Fruit fly (Drosophila melanogaster) whole organism, embryonic: ENCODE measurements around the gene RapGAP1.
A peak's percentile ranks its signal among the peaks of the same experiment; 100 is the strongest.

Experiments used
- CG1024 ChIP-seq: fragments of 200-800 bp; sonication (Bioruptor generic); IDR thresholded peaks from 2 replicates; pipeline ENCODE4 v1.3.6; 2022; ENCODE audit warnings: missing biosample characterization, missing genetic modification characterization
- CG10321 ChIP-seq: fragments of 200-800 bp; sonication (Bioruptor generic); IDR thresholded peaks from 2 replicates; pipeline ENCODE4 v1.3.6; 2022; ENCODE audit warnings: missing biosample characterization, missing genetic modification characterization
- CG10366 ChIP-seq: fragments of 200-800 bp; sonication (Bioruptor generic); IDR thresholded peaks from 2 replicates; pipeline ENCODE4 v1.3.6; 2022; ENCODE audit warnings: missing biosample characterization, missing genetic modification characterization
- CG11504 ChIP-seq: fragments of 200-800 bp; sonication (Bioruptor generic); optimal IDR thresholded peaks from 3 replicates; lab custom pipeline; 2019; ENCODE audit warnings: missing biosample characterization, mild to moderate bottlenecking, missing genetic modification characterization, moderate library complexity
- CG12391 ChIP-seq: fragments of 200-800 bp; sonication (Bioruptor generic); optimal IDR thresholded peaks from 3 replicates; lab custom pipeline; 2018; ENCODE audit warnings: missing biosample characterization, mild to moderate bottlenecking, missing genetic modification characterization, moderate library complexity
- CG1602 ChIP-seq: fragments of 200-800 bp; sonication (Bioruptor generic); optimal IDR thresholded peaks from 3 replicates; lab custom pipeline; 2016; ENCODE audit warnings: missing biosample characterization, missing genetic modification characterization
- CG17361 ChIP-seq: fragments of 200-800 bp; sonication (Bioruptor generic); IDR thresholded peaks from 3 replicates; pipeline ENCODE4 v1.3.6; 2022; ENCODE audit warnings: missing biosample characterization, missing genetic modification characterization
- CG17612 ChIP-seq: fragments of 200-800 bp; sonication (Bioruptor generic); IDR thresholded peaks from 2 replicates; pipeline ENCODE4 v1.3.6; 2022; ENCODE audit warnings: missing biosample characterization, missing genetic modification characterization
- CG17912 ChIP-seq: fragments of 200-800 bp; sonication (Bioruptor generic); optimal IDR thresholded peaks from 2 replicates; lab custom pipeline; 2018; ENCODE audit warnings: missing biosample characterization, mild to moderate bottlenecking, missing genetic modification characterization
- CG2712 ChIP-seq: fragments of 200-800 bp; optimal IDR thresholded peaks from 3 replicates; lab custom pipeline; 2019; ENCODE audit warnings: missing biosample characterization, mild to moderate bottlenecking, missing genetic modification characterization, moderate library complexity
- CG31441 ChIP-seq: fragments of 200-800 bp; sonication (Bioruptor generic); IDR thresholded peaks from 2 replicates; pipeline ENCODE4 v1.3.6; 2022; ENCODE audit warnings: missing biosample characterization, missing genetic modification characterization
- CG32532 ChIP-seq: fragments of 200-800 bp; sonication (Bioruptor generic); IDR thresholded peaks from 2 replicates; pipeline ENCODE4 v1.3.6; 2022; ENCODE audit warnings: missing biosample characterization, missing genetic modification characterization
- CG4424 ChIP-seq: fragments of 200-800 bp; sonication (Bioruptor generic); optimal IDR thresholded peaks from 3 replicates; lab custom pipeline; 2016; ENCODE audit warnings: missing biosample characterization, missing genetic modification characterization
- CG7357 ChIP-seq: fragments of 200-800 bp; sonication (Bioruptor generic); IDR thresholded peaks from 3 replicates; pipeline ENCODE4 v1.3.6; 2022; ENCODE audit warnings: missing biosample characterization, missing genetic modification characterization
- D19A ChIP-seq: fragments of 200-800 bp; optimal IDR thresholded peaks from 3 replicates; lab custom pipeline; 2019; ENCODE audit warnings: missing biosample characterization, mild to moderate bottlenecking, missing genetic modification characterization, moderate library complexity
- Dek ChIP-seq: fragments of 200-800 bp; sonication (Bioruptor generic); optimal IDR thresholded peaks from 3 replicates; lab custom pipeline; 2019; ENCODE audit warnings: missing biosample characterization, mild to moderate bottlenecking, missing genetic modification characterization, moderate library complexity
- Ets97D ChIP-seq: fragments of 200-800 bp; sonication (Bioruptor generic); optimal IDR thresholded peaks from 3 replicates; lab custom pipeline; 2016; ENCODE audit warnings: missing biosample characterization, missing genetic modification characterization
- GATAe ChIP-seq: fragments of 200-800 bp; sonication (Bioruptor generic); conservative IDR thresholded peaks from 2 replicates; pipeline ENCODE4 v1.3.6; 2022; ENCODE audit warnings: missing biosample characterization, missing genetic modification characterization
- H15 ChIP-seq: fragments of 200-800 bp; sonication (Bioruptor generic); IDR thresholded peaks from 3 replicates; pipeline ENCODE4 v1.3.6; 2022; ENCODE audit warnings: missing biosample characterization, missing genetic modification characterization
- HLH4C ChIP-seq: fragments of 200-800 bp; sonication (Bioruptor generic); IDR thresholded peaks from 3 replicates; pipeline ENCODE4 v1.3.6; 2022; ENCODE audit warnings: missing biosample characterization, missing genetic modification characterization; ENCODE audit not compliant: partially characterized antibody
- Jarid2 ChIP-seq: fragments of 200-800 bp; sonication (Bioruptor generic); optimal IDR thresholded peaks from 3 replicates; lab custom pipeline; 2017; ENCODE audit warnings: mild to moderate bottlenecking, missing biosample characterization, missing genetic modification reagents, missing genetic modification characterization
- Med ChIP-seq: fragments of 200-800 bp; sonication (Bioruptor generic); peaks from one replicate; lab custom pipeline; 2016; ENCODE audit warnings: missing biosample characterization, missing genetic modification characterization, mild to moderate bottlenecking, inconsistent platforms, moderate library complexity
- Pdp1 ChIP-seq, 2 experiments: fragments of 200-800 bp; sonication (Bioruptor generic); optimal IDR thresholded peaks; 3 replicates each; lab custom pipeline; 2016; ENCODE audit warnings: missing biosample characterization in 2 of 2, missing genetic modification characterization in 2 of 2, mild to moderate bottlenecking in 1 of 2, moderate library complexity in 1 of 2
- Taf1 ChIP-seq: fragments of 200-800 bp; sonication (Bioruptor generic); IDR thresholded peaks from 2 replicates; pipeline ENCODE4 v1.3.6; 2022; ENCODE audit warnings: missing biosample characterization, missing genetic modification characterization
- ara ChIP-seq: fragments of 200-800 bp; sonication (Bioruptor generic); IDR thresholded peaks from 2 replicates; pipeline ENCODE4 v1.3.6; 2022; ENCODE audit warnings: missing biosample characterization, missing genetic modification characterization
- bsh ChIP-seq, 2 experiments: fragments of 200-800 bp; sonication (Bioruptor generic); optimal IDR thresholded peaks; 2 replicates each; lab custom pipeline; 2017 to 2018; ENCODE audit warnings: mild to moderate bottlenecking in 2 of 2, missing biosample characterization in 2 of 2, missing genetic modification characterization in 2 of 2, moderate library complexity in 1 of 2
- crol ChIP-seq: fragments of 200-800 bp; sonication (Bioruptor generic); IDR thresholded peaks from 2 replicates; pipeline ENCODE4 v1.3.6; 2022; ENCODE audit warnings: missing biosample characterization, missing genetic modification characterization
- dan ChIP-seq: fragments of 200-800 bp; sonication (Bioruptor generic); IDR thresholded peaks from 2 replicates; pipeline ENCODE4 v1.3.6; 2022; ENCODE audit warnings: missing biosample characterization, missing genetic modification characterization
- danr ChIP-seq: fragments of 200-800 bp; sonication (Bioruptor generic); IDR thresholded peaks from 2 replicates; pipeline ENCODE4 v1.3.6; 2022; ENCODE audit warnings: missing biosample characterization, missing genetic modification characterization
- dmrt11E ChIP-seq: fragments of 200-800 bp; sonication (Bioruptor generic); optimal IDR thresholded peaks from 3 replicates; lab custom pipeline; 2018; ENCODE audit warnings: missing biosample characterization, mild to moderate bottlenecking, missing genetic modification characterization, moderate library complexity
- ewg ChIP-seq: fragments of 200-800 bp; sonication (Bioruptor generic); optimal IDR thresholded peaks from 3 replicates; lab custom pipeline; 2017; ENCODE audit warnings: mild to moderate bottlenecking, missing biosample characterization, missing genetic modification reagents, missing genetic modification characterization
- eyg ChIP-seq: fragments of 200-800 bp; sonication (Bioruptor generic); optimal IDR thresholded peaks from 3 replicates; lab custom pipeline; 2016; ENCODE audit warnings: missing biosample characterization, missing genetic modification characterization
- gcm ChIP-seq: fragments of 200-800 bp; sonication (Bioruptor generic); optimal IDR thresholded peaks from 2 replicates; lab custom pipeline; 2019; ENCODE audit warnings: missing biosample characterization, mild to moderate bottlenecking, missing genetic modification characterization, moderate library complexity
- ind ChIP-seq: fragments of 200-800 bp; sonication (Bioruptor generic); optimal IDR thresholded peaks from 3 replicates; lab custom pipeline; 2016; ENCODE audit warnings: missing biosample characterization, missing genetic modification characterization
- lab ChIP-seq: fragments of 200-800 bp; sonication (Bioruptor generic); optimal IDR thresholded peaks from 3 replicates; lab custom pipeline; 2017; ENCODE audit warnings: missing biosample characterization, missing genetic modification characterization, mild to moderate bottlenecking, moderate library complexity, missing genetic modification reagents
- lbe ChIP-seq: fragments of 200-800 bp; sonication (Bioruptor generic); optimal IDR thresholded peaks from 2 replicates; lab custom pipeline; 2016; ENCODE audit warnings: missing biosample characterization, mild to moderate bottlenecking, missing genetic modification characterization
- lola ChIP-seq, 3 experiments: fragments of >200 bp in 2 of 3; fragments of 200-800 bp in 1 of 3; sonication (Bioruptor generic) in 1 of 3; optimal IDR thresholded peaks; 2 replicates each; lab custom pipeline; 2017 to 2019; ENCODE audit warnings: missing biosample characterization in 3 of 3, missing genetic modification characterization in 3 of 3, mild to moderate bottlenecking in 1 of 3, moderate library complexity in 1 of 3
- luna ChIP-seq: fragments of 200-800 bp; sonication (Bioruptor generic); optimal IDR thresholded peaks from 2 replicates; lab custom pipeline; 2016; ENCODE audit warnings: missing biosample characterization, missing genetic modification characterization
- nmo ChIP-seq: fragments of 200-800 bp; sonication (Bioruptor generic); optimal IDR thresholded peaks from 2 replicates; lab custom pipeline; 2018; ENCODE audit warnings: missing biosample characterization, mild to moderate bottlenecking, missing genetic modification characterization, moderate library complexity
- phol ChIP-seq: fragments of 200-800 bp; sonication (Bioruptor generic); optimal IDR thresholded peaks from 3 replicates; lab custom pipeline; 2018; ENCODE audit warnings: missing biosample characterization, mild to moderate bottlenecking, missing genetic modification characterization, moderate library complexity
- pros ChIP-seq: fragments of 200-800 bp; sonication (Bioruptor generic); optimal IDR thresholded peaks from 3 replicates; lab custom pipeline; 2019; ENCODE audit warnings: missing biosample characterization, mild to moderate bottlenecking, missing genetic modification characterization, moderate library complexity
- scrt ChIP-seq: fragments of 200-800 bp; sonication (Bioruptor generic); optimal IDR thresholded peaks from 2 replicates; lab custom pipeline; 2018; ENCODE audit warnings: missing biosample characterization, mild to moderate bottlenecking, missing genetic modification characterization, moderate library complexity
- sim ChIP-seq: fragments of 200-800 bp; sonication (Bioruptor generic); IDR thresholded peaks from 2 replicates; pipeline ENCODE4 v1.3.6; 2022; ENCODE audit warnings: missing biosample characterization, missing genetic modification characterization
- stwl ChIP-seq: fragments of 200-800 bp; sonication (Bioruptor generic); optimal IDR thresholded peaks from 3 replicates; lab custom pipeline; 2018; ENCODE audit warnings: missing biosample characterization, mild to moderate bottlenecking, missing genetic modification characterization, moderate library complexity
- toy ChIP-seq: fragments of 200-800 bp; sonication (Bioruptor generic); IDR thresholded peaks from 2 replicates; pipeline ENCODE4 v1.3.6; 2022; ENCODE audit warnings: missing biosample characterization, missing genetic modification characterization
- trem ChIP-seq: fragments of 200-800 bp; optimal IDR thresholded peaks from 3 replicates; lab custom pipeline; 2019; ENCODE audit warnings: missing biosample characterization, mild to moderate bottlenecking, missing genetic modification characterization, moderate library complexity
- vfl ChIP-seq: fragments of 200-800 bp; sonication (Bioruptor generic); optimal IDR thresholded peaks from 2 replicates; lab custom pipeline; 2016; ENCODE audit warnings: missing biosample characterization, missing genetic modification characterization
- wor ChIP-seq: fragments of 200-800 bp; sonication (Bioruptor generic); IDR thresholded peaks from 2 replicates; pipeline ENCODE4 v1.3.6; 2022; ENCODE audit warnings: missing biosample characterization, missing genetic modification characterization
- yki ChIP-seq: fragments of >200 bp; optimal IDR thresholded peaks from 3 replicates; lab custom pipeline; 2018
- zen ChIP-seq: fragments of 200-800 bp; sonication (Bioruptor generic); optimal IDR thresholded peaks from 3 replicates; lab custom pipeline; 2018; ENCODE audit warnings: missing biosample characterization, mild to moderate bottlenecking, missing genetic modification characterization, moderate library complexity

RapGAP1 gene

DNA sequence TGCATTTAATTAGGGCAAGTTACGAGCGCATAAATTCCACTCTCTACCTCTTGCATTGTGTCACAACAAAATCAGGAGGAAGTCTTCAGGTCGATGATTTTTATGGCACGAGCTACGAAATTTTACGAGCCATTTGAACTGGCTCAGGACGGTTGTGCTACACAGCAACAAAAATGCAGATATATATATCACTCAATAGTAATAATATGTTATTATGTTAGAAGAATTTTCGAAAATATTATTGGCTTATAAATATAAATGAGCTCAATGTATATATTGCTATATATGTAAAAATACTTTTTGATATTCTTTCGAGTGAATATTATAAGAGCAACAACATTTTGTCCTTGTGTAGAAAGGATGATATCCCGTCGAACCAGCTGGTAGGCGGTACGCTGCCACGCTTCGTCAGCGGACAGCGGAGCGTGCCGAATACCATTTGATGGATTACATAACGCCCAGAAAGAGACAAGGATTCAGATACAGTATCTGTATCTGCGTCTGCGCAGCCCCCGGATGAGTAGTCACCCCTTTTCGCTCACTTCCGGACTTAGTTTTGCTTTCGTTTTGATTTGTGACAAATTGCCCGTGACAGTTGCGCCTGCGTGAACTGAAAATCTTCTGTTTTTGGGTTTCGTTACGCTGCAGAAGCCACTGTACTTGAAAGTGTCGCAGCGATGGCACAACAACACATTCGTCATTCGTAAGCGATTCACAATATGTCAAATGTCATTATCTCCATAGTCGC is 45.5 kb upstream of the RapGAP1 start (continued):
- TF ChIP-seq CG17612 = no peak
- no peak for TF ChIP-seq CG7357 (GFP tag; lab: Robert Waterston, UW)
- no peak for TF ChIP-seq Taf1
- no peak for TF ChIP-seq danr (GFP tag; lab: Robert Waterston, UW)
- TF ChIP-seq CG1024 = no peak
- TF ChIP-seq Dek (tag; lab: Kevin White, UChicago) = no peak
- no peak for TF ChIP-seq HLH4C (GFP tag; lab: Robert Waterston, UW)
- peak in 1 of 2 experiments; percentile 70 for TF ChIP-seq Pdp1 (GFP tag; optimal IDR thresholded peaks at IDR 0.05; lab: Kevin White, UChicago)
- peak; percentile 6 for TF ChIP-seq Med (GFP tag; lab: Kevin White, UChicago)
- TF ChIP-seq trem = peak; percentile 19
- TF ChIP-seq CG2712 = peak; percentile 52
- TF ChIP-seq ara = no peak
- no peak for TF ChIP-seq lab (GFP tag; lab: Kevin White, UChicago)
- peak; percentile 62 for TF ChIP-seq dmrt11E (tag; lab: Kevin White, UChicago)
- TF ChIP-seq toy = no peak
- TF ChIP-seq Ets97D = no peak
- TF ChIP-seq eyg (GFP tag; lab: Kevin White, UChicago) = no peak
- no peak for TF ChIP-seq CG32532 (GFP tag; lab: Robert Waterston, UW)
- TF ChIP-seq wor (GFP tag; lab: Robert Waterston, UW) = no peak
- TF ChIP-seq bsh (GFP tag; optimal IDR thresholded peaks at IDR 0.05; lab: Kevin White, UChicago) = no peak
- no peak for TF ChIP-seq dan (GFP tag; lab: Robert Waterston, UW)
- TF ChIP-seq CG31441 (GFP tag; lab: Robert Waterston, UW) = peak; percentile 18; the same call in 1 of the 2 replicates
- TF ChIP-seq lola (GFP tag; optimal IDR thresholded peaks at IDR 0.05; lab: Kevin White, UChicago) = peak in 1 of 3 experiments; percentile 69
- no peak for TF ChIP-seq lbe (GFP tag; lab: Kevin White, UChicago)
- no peak for TF ChIP-seq CG10321 (GFP tag; lab: Robert Waterston, UW)
- TF ChIP-seq ewg (GFP tag; lab: Kevin White, UChicago) = peak; percentile 35
- no peak for TF ChIP-seq gcm (GFP tag; lab: Kevin White, UChicago)
- TF ChIP-seq CG10366 (GFP tag; lab: Robert Waterston, UW) = no peak
- no peak for TF ChIP-seq scrt
- no peak for TF ChIP-seq CG17912 (GFP tag; lab: Kevin White, UChicago)
- TF ChIP-seq ind = no peak
- no peak for TF ChIP-seq CG1602 (GFP tag; lab: Kevin White, UChicago)
- no peak for TF ChIP-seq luna (GFP tag; lab: Kevin White, UChicago)
- no peak for TF ChIP-seq CG4424
- TF ChIP-seq yki (lab: Kevin White, UChicago) = no peak
- peak; percentile 26 for TF ChIP-seq pros (GFP tag; lab: Kevin White, UChicago)
- peak; percentile 9 for TF ChIP-seq phol (tag; lab: Kevin White, UChicago)
- no peak for TF ChIP-seq sim (GFP tag; lab: Robert Waterston, UW)
- peak; percentile 58 for TF ChIP-seq zen
- 0 out of 3 replicates have a peak, but pooled peaks have one; percentile 13 for TF ChIP-seq CG17361 (GFP tag; lab: Robert Waterston, UW)
- TF ChIP-seq H15 (GFP tag; lab: Robert Waterston, UW) = 0 out of 3 replicates have a peak, but pooled peaks have one; percentile 29
- TF ChIP-seq crol (GFP tag; lab: Robert Waterston, UW) = no peak
- TF ChIP-seq CG11504 (tag; lab: Kevin White, UChicago) = peak; percentile 17
- TF ChIP-seq stwl (tag; lab: Kevin White, UChicago) = no peak
- peak; percentile 39 for TF ChIP-seq nmo (GFP tag; lab: Kevin White, UChicago)
- TF ChIP-seq Jarid2 (GFP tag; lab: Kevin White, UChicago) = no peak
- peak; percentile 27 for TF ChIP-seq D19A (tag; lab: Kevin White, UChicago)
- no peak for TF ChIP-seq GATAe (GFP tag; lab: Robert Waterston, UW)
- TF ChIP-seq vfl (GFP tag; lab: Kevin White, UChicago) = no peak
- no peak for TF ChIP-seq CG12391 (tag; lab: Kevin White, UChicago)
